Fruit fly (Drosophila melanogaster) whole organism, wandering third instar larva: ENCODE measurements around the gene CG43880.

Experiments
- Abd-B ChIP-seq: fragments of >200 bp; optimal IDR thresholded peaks from 2 replicates; lab custom pipeline; 2017; ENCODE audit warnings: missing biosample characterization, missing genetic modification characterization
- CG32264 ChIP-seq: fragments of 200-800 bp; sonication (Bioruptor generic); optimal IDR thresholded peaks from 2 replicates; lab custom pipeline; 2016; ENCODE audit warnings: missing biosample characterization, missing genetic modification characterization
- GATAd ChIP-seq: sonication (Bioruptor generic); optimal IDR thresholded peaks from 2 replicates; lab custom pipeline; 2016; ENCODE audit warnings: missing biosample characterization, missing genetic modification characterization
- HLH106 ChIP-seq: fragments of 200-800 bp; optimal IDR thresholded peaks from 3 replicates; lab custom pipeline; 2019; ENCODE audit warnings: missing biosample characterization, mild to moderate bottlenecking, missing genetic modification characterization, moderate library complexity
- Hnf4 ChIP-seq: fragments of 200-800 bp; sonication (Bioruptor generic); optimal IDR thresholded peaks from 2 replicates; lab custom pipeline; 2016; ENCODE audit warnings: missing biosample characterization, mild to moderate bottlenecking, missing genetic modification characterization
- Hr78 ChIP-seq: fragments of >200 bp; optimal IDR thresholded peaks from 2 replicates; lab custom pipeline; 2017; ENCODE audit warnings: missing biosample characterization, missing genetic modification characterization
- Hr83 ChIP-seq: fragments of 200-300 bp; sonication (Bioruptor generic); optimal IDR thresholded peaks from 2 replicates; lab custom pipeline; 2016; ENCODE audit warnings: missing biosample characterization, mild to moderate bottlenecking, missing genetic modification characterization, moderate library complexity; ENCODE audit not compliant: poor library complexity, severe bottlenecking
- Jra ChIP-seq: sonication (Bioruptor generic); optimal IDR thresholded peaks from 2 replicates; lab custom pipeline; 2016; ENCODE audit warnings: missing biosample characterization, missing genetic modification characterization
- Myc ChIP-seq: fragments of >200 bp; optimal IDR thresholded peaks from 2 replicates; lab custom pipeline; 2017
- N ChIP-seq: fragments of >200 bp; optimal IDR thresholded peaks from 2 replicates; lab custom pipeline; 2018; ENCODE audit warnings: missing biosample characterization, missing external identifiers, missing genetic modification characterization
- OdsH ChIP-seq: fragments of 200-800 bp; sonication (Bioruptor generic); optimal IDR thresholded peaks from 2 replicates; lab custom pipeline; 2016; ENCODE audit warnings: missing biosample characterization, mild to moderate bottlenecking, missing genetic modification characterization
- Rel ChIP-seq, 2 experiments: fragments of 200-800 bp; sonication (Bioruptor generic) in 1 of 2; optimal IDR thresholded peaks; 2 replicates in 1 of 2; 3 replicates in 1 of 2; lab custom pipeline; 2016 to 2019; ENCODE audit warnings: mild to moderate bottlenecking in 2 of 2, missing biosample characterization in 2 of 2, missing genetic modification characterization in 2 of 2, moderate library complexity in 1 of 2
- Sp1 ChIP-seq: fragments of 200-800 bp; sonication (Bioruptor generic); optimal IDR thresholded peaks from 3 replicates; lab custom pipeline; 2019; ENCODE audit warnings: missing biosample characterization, mild to moderate bottlenecking, missing genetic modification characterization, moderate library complexity
- Vsx2 ChIP-seq: fragments of 200-300, 225-300 bp; sonication (Bioruptor generic); optimal IDR thresholded peaks from 2 replicates; lab custom pipeline; 2018; ENCODE audit warnings: missing biosample characterization, missing genetic modification characterization; ENCODE audit not compliant: partially characterized antibody
- br ChIP-seq: fragments of 200-800 bp; sonication (Bioruptor generic); optimal IDR thresholded peaks from 2 replicates; lab custom pipeline; 2016; ENCODE audit warnings: missing biosample characterization, missing genetic modification characterization
- dl ChIP-seq, 2 experiments: fragments of 175-275, 200-275 bp in 1 of 2; fragments of 200-275 bp in 1 of 2; sonication (Bioruptor generic); optimal IDR thresholded peaks; lab custom pipeline; 2018; ENCODE audit warnings: mild to moderate bottlenecking in 2 of 2, missing biosample characterization in 2 of 2, missing genetic modification characterization in 2 of 2, moderate library complexity in 2 of 2; ENCODE audit not compliant: partially characterized antibody in 2 of 2, insufficient read depth in 1 of 2
- dmrt93B ChIP-seq: fragments of 200-800 bp; sonication (Bioruptor generic); optimal IDR thresholded peaks from 2 replicates; lab custom pipeline; 2018; ENCODE audit warnings: missing biosample characterization, mild to moderate bottlenecking, missing genetic modification characterization
- dsf ChIP-seq: sonication (Bioruptor generic); optimal IDR thresholded peaks from 2 replicates; lab custom pipeline; 2016; ENCODE audit warnings: missing biosample characterization, missing genetic modification characterization, borderline replicate concordance
- ey ChIP-seq: fragments of 200-800 bp; sonication (Bioruptor generic); optimal IDR thresholded peaks from 2 replicates; lab custom pipeline; 2016; ENCODE audit warnings: missing biosample characterization, missing genetic modification characterization
- foxo ChIP-seq, 2 experiments: fragments of 200-800 bp; sonication (Bioruptor generic); optimal IDR thresholded peaks; 2 replicates in 1 of 2; 3 replicates in 1 of 2; lab custom pipeline; 2016 to 2017; ENCODE audit warnings: missing biosample characterization in 2 of 2, missing genetic modification characterization in 2 of 2
- fru ChIP-seq: fragments of 200-800 bp; sonication (Bioruptor generic); optimal IDR thresholded peaks from 3 replicates; lab custom pipeline; 2016; ENCODE audit warnings: missing biosample characterization, mild to moderate bottlenecking, missing genetic modification characterization
- jim ChIP-seq: fragments of 175-275, 200-325 bp; sonication (Bioruptor generic); optimal IDR thresholded peaks from 2 replicates; lab custom pipeline; 2016; ENCODE audit warnings: missing biosample characterization, mild to moderate bottlenecking, missing genetic modification characterization
- lola ChIP-seq: fragments of >200 bp; optimal IDR thresholded peaks from 2 replicates; lab custom pipeline; 2017; ENCODE audit warnings: missing biosample characterization, missing genetic modification characterization
- psq ChIP-seq: fragments of 200-800 bp; sonication (Bioruptor generic); optimal IDR thresholded peaks from 3 replicates; lab custom pipeline; 2017; ENCODE audit warnings: missing biosample characterization, mild to moderate bottlenecking, missing genetic modification characterization, moderate library complexity
- rgr ChIP-seq: fragments of 200-800 bp; sonication (Bioruptor generic); optimal IDR thresholded peaks from 3 replicates; lab custom pipeline; 2016; ENCODE audit warnings: missing biosample characterization, mild to moderate bottlenecking, missing genetic modification characterization
- sage ChIP-seq: fragments of 200-800 bp; sonication (Bioruptor generic); optimal IDR thresholded peaks from 2 replicates; lab custom pipeline; 2016; ENCODE audit warnings: missing biosample characterization, mild to moderate bottlenecking, missing genetic modification characterization
- sv ChIP-seq: fragments of 200-800 bp; sonication (Bioruptor generic); optimal IDR thresholded peaks from 3 replicates; lab custom pipeline; 2016; ENCODE audit warnings: missing biosample characterization, missing genetic modification characterization
- tai ChIP-seq: sonication (Bioruptor generic); optimal IDR thresholded peaks from 2 replicates; lab custom pipeline; 2016; ENCODE audit warnings: missing biosample characterization, missing genetic modification characterization
- usp ChIP-seq: fragments of >200 bp; optimal IDR thresholded peaks from 2 replicates; lab custom pipeline; 2017; ENCODE audit warnings: missing biosample characterization, missing genetic modification characterization

The CG43880 gene

dm6 chr3L:7974671-7975281 lies 28.7 kb upstream of the CG43880 start, which contains the start of gene CG8042:
TSS of gene CG8042 (minus strand) at chr3L:7974991.
- TF ChIP-seq Jra (no peak), Rel (GFP tag; optimal IDR thresholded peaks at IDR 0.05; lab: Kevin White, UChicago) (no peak), Rel (tag; optimal IDR thresholded peaks at IDR 0.05; lab: Kevin White, UChicago) (peak; percentile 23)

- TF ChIP-seq sage (GFP tag; lab: Kevin White, UChicago), result peak; percentile 13
- TF ChIP-seq OdsH (GFP tag; lab: Kevin White, UChicago), result no peak
These were observed 24.3 kb upstream of the CG43880 start, which contains the start of gene RNaseX25 for dm6 chr3L:7970442-7970841. TSS of gene RNaseX25 (plus strand) at chr3L:7970588.

- TF ChIP-seq Rel (GFP tag; optimal IDR thresholded peaks at IDR 0.05; lab: Kevin White, UChicago) (no peak), Rel (tag; optimal IDR thresholded peaks at IDR 0.05; lab: Kevin White, UChicago) (peak; percentile 29), ey (GFP tag; lab: Kevin White, UChicago) (no peak)
These were observed 22.4 kb upstream of the CG43880 start for dm6 chr3L:7968422-7969030.

- TF ChIP-seq dsf (no peak), CG32264 (GFP tag; lab: Kevin White, UChicago) (no peak), jim (GFP tag; lab: Kevin White, UChicago) (no peak)
These were observed 21.1 kb upstream of the CG43880 start for dm6 chr3L:7967203-7967602.

- TF ChIP-seq sv (GFP tag; lab: Kevin White, UChicago), result no peak
- no peak for TF ChIP-seq Abd-B (GFP tag; lab: Kevin White, UChicago)
- TF ChIP-seq N (GFP tag; lab: Kevin White, UChicago), result no peak
- no peak for TF ChIP-seq Hnf4 (GFP tag; lab: Kevin White, UChicago)
- no peak for TF ChIP-seq dsf
- TF ChIP-seq usp (GFP tag; lab: Kevin White, UChicago), result no peak
- TF ChIP-seq fru, result no peak
- TF ChIP-seq foxo (GFP tag; optimal IDR thresholded peaks at IDR 0.05; lab: Kevin White, UChicago), result no peak
- no peak for TF ChIP-seq Sp1
- TF ChIP-seq dmrt93B, result no peak
- TF ChIP-seq Vsx2 (GFP tag; lab: Kevin White, UChicago), result no peak
- no peak for TF ChIP-seq br (GFP tag; lab: Kevin White, UChicago)
- TF ChIP-seq HLH106 (tag; lab: Kevin White, UChicago), result no peak
- no peak for TF ChIP-seq CG32264 (GFP tag; lab: Kevin White, UChicago)
- TF ChIP-seq, all 38 proteins: peak for 0
These were observed 17.4 kb upstream of the CG43880 start for dm6 chr3L:7963549-7963948.

- TF ChIP-seq dl (GFP tag; optimal IDR thresholded peaks at IDR 0.05; lab: Kevin White, UChicago; ENCODE audit: insufficient read depth in 1 of 2, partially characterized antibody in 2 of 2), result no peak
- no peak for TF ChIP-seq Hr78 (GFP tag; lab: Kevin White, UChicago)
- TF ChIP-seq ey (GFP tag; lab: Kevin White, UChicago), result no peak
- TF ChIP-seq rgr (GFP tag; lab: Kevin White, UChicago), result no peak
- no peak for TF ChIP-seq Myc (lab: Kevin White, UChicago)
- no peak for TF ChIP-seq OdsH (GFP tag; lab: Kevin White, UChicago)
- TF ChIP-seq br (GFP tag; lab: Kevin White, UChicago), result no peak
- no peak for TF ChIP-seq Hr83
- no peak for TF ChIP-seq GATAd (GFP tag; lab: Kevin White, UChicago)
- no peak for TF ChIP-seq sv (GFP tag; lab: Kevin White, UChicago)
- no peak for TF ChIP-seq tai (GFP tag; lab: Kevin White, UChicago)
- no peak for TF ChIP-seq fru
- no peak for TF ChIP-seq Vsx2 (GFP tag; lab: Kevin White, UChicago)
- no peak for TF ChIP-seq Hnf4 (GFP tag; lab: Kevin White, UChicago)
- no peak for TF ChIP-seq psq (GFP tag; lab: Kevin White, UChicago)
- no peak for TF ChIP-seq foxo (GFP tag; optimal IDR thresholded peaks at IDR 0.05; lab: Kevin White, UChicago)
- no peak for TF ChIP-seq lola (GFP tag; lab: Kevin White, UChicago)
These were observed 16.9 kb upstream of the CG43880 start for dm6 chr3L:7963022-7963421.
